Fruit fly (Drosophila melanogaster): ENCODE data around the gene AP-1mu.

The AP-1mu gene

dm6 chr3R:9598099-9598498 lies 38.8 kb upstream of the AP-1mu start:
- TF ChIP-seq CG3032 (tag; optimal IDR thresholded peaks at IDR 0.05) (peak; percentile 62), Eip93F (GFP tag; optimal IDR thresholded peaks at IDR 0.05) (no peak), CG3919 (GFP tag; optimal IDR thresholded peaks at IDR 0.05) (peak; percentile 92), Ets96B (tag; optimal IDR thresholded peaks at IDR 0.05) (peak; percentile 67), pdm3 (GFP tag; optimal IDR thresholded peaks at IDR 0.05) (peak; percentile 87), Blimp-1 (GFP tag; optimal IDR thresholded peaks at IDR 0.05) (peak; percentile 17), CG6808 (GFP tag; optimal IDR thresholded peaks at IDR 0.05) (peak; percentile 54), net (GFP tag; optimal IDR thresholded peaks at IDR 0.05) (peak; percentile 85), Eip75B (GFP tag; optimal IDR thresholded peaks at IDR 0.05) (peak; percentile 83), svp (GFP tag) (no peak), CG11294 (GFP tag; IDR thresholded peaks at IDR 0.05) (peak; percentile 64; the same call in 1 of the 2 replicates), acj6 (GFP tag; optimal IDR thresholded peaks at IDR 0.05) (peak; percentile 87), vri (GFP tag; optimal IDR thresholded peaks at IDR 0.05) (peak; percentile 54), dac (GFP tag; optimal IDR thresholded peaks at IDR 0.05) (peak; percentile 93), Smox (GFP tag; optimal IDR thresholded peaks at IDR 0.05) (no peak), CG31627 (GFP tag; optimal IDR thresholded peaks at IDR 0.05) (peak; percentile 77), Hr39 (GFP tag; optimal IDR thresholded peaks at IDR 0.05) (peak; percentile 83), Hr4 (GFP tag; optimal IDR thresholded peaks at IDR 0.05) (peak; percentile 98), OdsH (GFP tag; optimal IDR thresholded peaks at IDR 0.05) (peak; percentile 88), CG11902 (GFP tag; optimal IDR thresholded peaks at IDR 0.05) (peak; percentile 68), dsx (GFP tag; optimal IDR thresholded peaks at IDR 0.05; ENCODE audit: poor library complexity, severe bottlenecking) (no peak), CG34406 (GFP tag; optimal IDR thresholded peaks at IDR 0.05) (peak; percentile 73), CG4318 (GFP tag; optimal IDR thresholded peaks at IDR 0.05) (peak; percentile 90), CG8632 (GFP tag; optimal IDR thresholded peaks at IDR 0.05) (peak; percentile 69), Sox14 (GFP tag; optimal IDR thresholded peaks at IDR 0.05) (peak; percentile 82), Sox15 (GFP tag; optimal IDR thresholded peaks at IDR 0.05) (peak; percentile 68), CG8319 (GFP tag; optimal IDR thresholded peaks at IDR 0.05) (peak; percentile 61), CG7368 (GFP tag; optimal IDR thresholded peaks at IDR 0.05) (peak; percentile 75), CG15336 (GFP tag; IDR thresholded peaks at IDR 0.05) (peak; percentile 92), CG32006 (GFP tag; optimal IDR thresholded peaks at IDR 0.05) (peak; percentile 96), Met (GFP tag; optimal IDR thresholded peaks at IDR 0.05) (peak; percentile 72), salr (GFP tag; optimal IDR thresholded peaks at IDR 0.05) (peak; percentile 49 to 82), ss (GFP tag; optimal IDR thresholded peaks at IDR 0.05) (peak in 1 of 2 experiments; percentile 31), fd85E (GFP tag; optimal IDR thresholded peaks at IDR 0.05) (peak; percentile 32), fd59A (GFP tag; optimal IDR thresholded peaks at IDR 0.05) (peak; percentile 54), CG11762 (GFP tag; optimal IDR thresholded peaks at IDR 0.05; ENCODE audit: insufficient read depth) (peak; percentile 81), eg (GFP tag; IDR thresholded peaks at IDR 0.05) (peak; percentile 89), CG6854 (GFP tag; optimal IDR thresholded peaks at IDR 0.05) (peak; percentile 39), CG6163 (GFP tag; IDR thresholded peaks at IDR 0.05) (peak; percentile 86), CG6276 (GFP tag; optimal IDR thresholded peaks at IDR 0.05) (peak; percentile 87), spab (GFP tag; optimal IDR thresholded peaks at IDR 0.05) (peak; percentile 64), Sox102F (GFP tag; optimal IDR thresholded peaks at IDR 0.05) (peak; percentile 73), Hr38 (GFP tag; optimal IDR thresholded peaks at IDR 0.05) (peak; percentile 39), lz (GFP tag; optimal IDR thresholded peaks at IDR 0.05) (peak; percentile 73), cyc (GFP tag; optimal IDR thresholded peaks at IDR 0.05) (peak; percentile 77), topi (GFP tag; optimal IDR thresholded peaks at IDR 0.05) (peak; percentile 58), CG6792 (GFP tag; optimal IDR thresholded peaks at IDR 0.05) (peak; percentile 81), Lpt (GFP tag; optimal IDR thresholded peaks at IDR 0.05) (peak; percentile 92), esn (GFP tag; optimal IDR thresholded peaks at IDR 0.05) (peak; percentile 81), achi (GFP tag; optimal IDR thresholded peaks at IDR 0.05) (peak; percentile 84), CG16779 (tag; optimal IDR thresholded peaks at IDR 0.05) (peak; percentile 41), fkh (GFP tag; optimal IDR thresholded peaks at IDR 0.05) (no peak)
